Fruit fly (Drosophila melanogaster) Kc167 (cell line): ENCODE data around the gene CG6236.

ENCODE experiments used
- Myc ChIP-seq: fragments of >200 bp; optimal IDR thresholded peaks from 2 replicates; lab custom pipeline; 2017; ENCODE audit warnings: missing external identifiers
- Sin3A ChIP-seq: fragments of >200 bp; optimal IDR thresholded peaks from 2 replicates; lab custom pipeline; 2018; ENCODE audit warnings: missing external identifiers
- h ChIP-seq: fragments of >200 bp; optimal IDR thresholded peaks from 3 replicates; lab custom pipeline; 2018; ENCODE audit warnings: missing external identifiers
- insv ChIP-seq: fragments of >200 bp; optimal IDR thresholded peaks from 3 replicates; lab custom pipeline; 2018; ENCODE audit warnings: missing external identifiers
- psq ChIP-seq: fragments of >200 bp; optimal IDR thresholded peaks from 2 replicates; lab custom pipeline; 2017; ENCODE audit warnings: missing external identifiers
- ttk ChIP-seq: sonication (Bioruptor generic); optimal IDR thresholded peaks from 2 replicates; lab custom pipeline; 2017; ENCODE audit warnings: missing external identifiers

The CG6236 gene

DNA sequence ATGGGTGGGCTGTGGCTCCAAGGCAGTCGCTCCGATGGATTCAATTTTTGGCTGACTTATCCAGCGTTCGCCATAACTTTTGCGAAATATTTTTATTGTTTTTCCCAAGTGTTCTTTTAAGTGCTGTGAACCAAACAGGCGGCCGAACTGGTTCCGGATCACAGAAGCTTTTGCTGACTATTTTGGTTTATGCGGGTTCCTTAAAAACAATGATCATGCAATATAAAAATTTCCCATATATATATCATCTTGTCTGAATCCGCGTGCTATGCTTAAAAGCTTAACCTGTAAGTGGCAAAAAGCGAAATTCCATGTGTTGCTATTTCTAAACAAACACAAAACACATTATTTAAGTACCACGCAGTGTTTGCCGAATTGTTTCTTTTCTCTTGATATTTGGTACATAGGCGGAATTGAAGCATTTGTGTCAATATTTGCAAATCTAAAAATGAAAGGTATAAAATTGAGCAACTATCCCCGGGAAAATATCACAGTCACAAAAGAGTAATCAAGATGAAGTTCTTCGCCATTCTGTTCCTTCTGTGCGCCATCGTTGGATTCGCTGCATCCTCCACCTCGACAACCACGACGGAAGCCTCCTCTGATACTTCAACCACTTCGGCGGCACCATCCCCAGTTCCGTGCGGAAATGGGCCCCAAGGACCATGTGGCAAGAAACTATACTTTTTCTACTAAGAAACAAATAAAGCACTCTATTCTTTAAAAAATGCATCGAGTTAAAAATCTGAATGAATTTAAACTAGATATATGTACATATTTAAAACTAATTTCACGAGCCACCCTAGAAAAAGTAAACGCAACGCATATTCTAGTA, 7.9 kb downstream of the CG6236 start, which contains the start of the genes CG6276 and CG44040:
Gene CG6276 (minus strand): TSS at position 158 of the 835 bp plus-strand sequence.
Gene CG44040 (plus strand): TSS at position 467 of the 835 bp plus-strand sequence.
- no peak for TF ChIP-seq Myc (lab: Kevin White, UChicago)
- TF ChIP-seq h (lab: Kevin White, UChicago): no peak
- no peak for TF ChIP-seq psq (lab: Kevin White, UChicago)
- no peak for TF ChIP-seq ttk (lab: Kevin White, UChicago)
- TF ChIP-seq Sin3A (lab: Kevin White, UChicago): no peak
- no peak for TF ChIP-seq insv (lab: Kevin White, UChicago)

DNA sequence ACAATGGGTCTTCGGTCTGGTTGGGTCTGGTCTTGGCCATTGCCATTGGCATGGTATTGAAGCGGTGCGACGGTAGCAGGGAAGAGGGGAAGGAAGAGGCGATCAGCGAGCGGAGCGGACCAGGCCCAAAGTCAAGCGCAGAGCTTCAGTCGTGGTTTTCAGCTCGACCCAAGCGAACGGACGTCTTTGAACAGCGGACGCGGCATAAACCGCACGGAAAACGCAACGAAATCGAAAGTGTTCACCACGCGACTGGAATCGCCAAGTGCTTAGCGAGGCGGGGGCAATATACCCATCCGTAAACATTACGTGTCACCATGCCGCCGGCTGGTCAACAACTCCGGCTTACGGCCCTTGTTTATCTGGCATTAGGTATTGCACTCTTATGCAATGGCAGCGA, 11.7 kb downstream of the CG6236 start, which contains the start of gene CG14866:
Gene CG14866 (plus strand): TSS at position 146 of the 400 bp plus-strand sequence.
- TF ChIP-seq Sin3A (lab: Kevin White, UChicago) (no peak), ttk (lab: Kevin White, UChicago) (no peak), psq (lab: Kevin White, UChicago) (no peak), Myc (lab: Kevin White, UChicago) (no peak), insv (lab: Kevin White, UChicago) (no peak), h (lab: Kevin White, UChicago) (no peak)

DNA sequence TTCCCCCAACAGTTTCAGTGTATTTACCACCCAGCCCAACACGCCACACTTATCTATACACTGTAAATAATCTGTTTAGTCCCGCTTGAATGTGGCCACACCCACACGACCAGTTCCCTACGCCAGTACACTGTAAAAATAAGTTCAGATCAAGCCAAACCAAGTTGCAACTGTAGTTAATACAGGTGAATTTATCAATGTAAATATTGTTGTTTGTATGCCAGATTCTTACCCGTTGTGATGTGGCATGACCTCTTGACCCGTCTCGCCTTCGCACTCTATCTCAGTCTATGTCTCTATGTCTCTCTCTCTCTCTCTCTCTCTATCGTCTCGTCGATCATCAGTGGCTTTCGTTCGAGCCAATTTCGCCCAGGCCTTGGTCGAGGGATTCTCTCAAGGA, 14.2 kb downstream of the CG6236 start:
- TF ChIP-seq Myc (lab: Kevin White, UChicago) (no peak), ttk (lab: Kevin White, UChicago) (no peak), Sin3A (lab: Kevin White, UChicago) (no peak), psq (lab: Kevin White, UChicago) (no peak), h (lab: Kevin White, UChicago) (no peak), insv (lab: Kevin White, UChicago) (no peak)

DNA sequence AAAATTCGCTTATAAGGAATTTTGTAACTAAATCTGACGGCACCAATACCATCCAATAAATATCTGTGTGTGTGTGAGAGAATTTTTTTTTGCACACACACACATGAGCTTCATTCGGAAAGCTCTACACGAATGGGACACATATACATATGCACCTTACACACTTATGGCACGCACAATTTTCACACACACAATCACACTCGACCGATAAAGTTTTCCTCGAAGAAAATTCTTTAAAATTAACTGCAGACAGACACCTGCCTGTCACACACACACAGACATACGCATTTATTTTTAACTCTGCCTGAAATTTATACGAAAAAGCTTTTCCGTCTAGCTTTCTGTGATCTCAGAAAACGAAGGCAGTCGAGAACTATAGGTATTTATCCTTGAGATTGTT, 17.4 kb downstream of the CG6236 start:
- TF ChIP-seq Myc (lab: Kevin White, UChicago) (no peak), h (lab: Kevin White, UChicago) (no peak), psq (lab: Kevin White, UChicago) (no peak), insv (lab: Kevin White, UChicago) (no peak), ttk (lab: Kevin White, UChicago) (no peak), Sin3A (lab: Kevin White, UChicago) (no peak)

DNA sequence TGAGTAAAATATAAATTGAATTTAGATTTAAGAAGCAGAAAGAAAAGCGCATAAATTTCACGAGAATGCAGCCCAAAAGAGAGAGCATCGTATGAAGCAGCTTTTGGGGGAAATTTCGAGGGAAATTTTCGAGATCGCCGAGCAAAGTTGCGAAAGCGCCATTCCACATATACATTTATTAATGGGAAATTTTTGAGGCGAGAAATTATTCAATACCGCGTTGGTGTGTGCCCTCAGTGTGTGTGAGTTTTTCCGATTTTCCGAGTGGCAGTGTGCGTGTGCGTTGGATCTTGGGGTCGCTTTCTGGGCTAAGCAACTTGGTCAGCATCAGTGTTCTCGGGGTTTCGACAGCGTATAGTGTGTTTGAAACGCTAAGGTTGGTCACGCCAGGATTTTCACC, 18.1 kb downstream of the CG6236 start, which contains the start of gene Tm2:
Gene Tm2 (plus strand): TSS at position 270 of the 400 bp plus-strand sequence.
- TF ChIP-seq Myc (lab: Kevin White, UChicago) (no peak), Sin3A (lab: Kevin White, UChicago) (no peak), h (lab: Kevin White, UChicago) (no peak), psq (lab: Kevin White, UChicago) (no peak), insv (lab: Kevin White, UChicago) (no peak), ttk (lab: Kevin White, UChicago) (no peak)

DNA sequence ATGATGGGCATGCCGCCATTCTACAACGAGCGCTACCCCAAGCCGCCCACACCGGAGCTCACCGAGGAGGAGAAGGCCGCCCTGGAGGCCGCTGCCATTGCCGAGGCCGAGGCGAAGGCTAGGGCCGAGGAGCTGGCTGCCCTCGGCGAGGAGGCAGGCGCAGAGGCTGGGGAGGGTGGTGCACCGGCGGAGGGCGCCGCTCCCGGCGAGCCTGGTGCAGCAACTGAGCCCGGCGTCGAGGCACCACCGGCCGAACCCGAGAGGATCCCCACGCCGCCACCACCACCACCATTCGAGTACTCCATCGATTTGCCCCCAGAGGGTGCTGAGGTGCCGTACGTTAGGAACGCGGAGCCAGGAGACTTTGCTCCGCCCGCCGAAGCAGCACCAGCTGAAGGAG, 22.8 kb downstream of the CG6236 start:
- no peak for TF ChIP-seq Myc (lab: Kevin White, UChicago)
- no peak for TF ChIP-seq insv (lab: Kevin White, UChicago)
- no peak for TF ChIP-seq ttk (lab: Kevin White, UChicago)
- no peak for TF ChIP-seq psq (lab: Kevin White, UChicago)
- no peak for TF ChIP-seq Sin3A (lab: Kevin White, UChicago)
- TF ChIP-seq h (lab: Kevin White, UChicago): no peak

DNA sequence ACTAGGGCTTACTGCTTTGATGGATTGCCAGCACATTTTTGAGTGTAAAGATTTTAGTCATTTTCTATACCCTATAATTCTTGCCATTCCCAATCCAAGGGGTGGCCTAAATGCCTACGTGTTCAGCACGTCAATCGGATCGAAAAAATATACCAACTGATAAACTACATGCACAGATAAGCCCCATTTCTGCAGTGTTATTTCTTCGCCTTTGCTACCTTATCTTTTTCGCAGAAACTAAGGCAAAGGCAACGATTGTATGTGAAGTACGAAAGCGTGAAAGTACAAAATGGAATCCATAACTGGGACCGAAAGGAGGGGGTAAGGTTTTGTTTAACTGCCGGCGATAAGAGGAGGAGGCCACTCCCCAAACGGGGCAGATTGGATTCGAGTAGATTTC, 30.2 kb downstream of the CG6236 start:
- TF ChIP-seq Myc (lab: Kevin White, UChicago) (no peak), Sin3A (lab: Kevin White, UChicago) (no peak), insv (lab: Kevin White, UChicago) (no peak), ttk (lab: Kevin White, UChicago) (no peak), psq (lab: Kevin White, UChicago) (no peak), h (lab: Kevin White, UChicago) (no peak)

DNA sequence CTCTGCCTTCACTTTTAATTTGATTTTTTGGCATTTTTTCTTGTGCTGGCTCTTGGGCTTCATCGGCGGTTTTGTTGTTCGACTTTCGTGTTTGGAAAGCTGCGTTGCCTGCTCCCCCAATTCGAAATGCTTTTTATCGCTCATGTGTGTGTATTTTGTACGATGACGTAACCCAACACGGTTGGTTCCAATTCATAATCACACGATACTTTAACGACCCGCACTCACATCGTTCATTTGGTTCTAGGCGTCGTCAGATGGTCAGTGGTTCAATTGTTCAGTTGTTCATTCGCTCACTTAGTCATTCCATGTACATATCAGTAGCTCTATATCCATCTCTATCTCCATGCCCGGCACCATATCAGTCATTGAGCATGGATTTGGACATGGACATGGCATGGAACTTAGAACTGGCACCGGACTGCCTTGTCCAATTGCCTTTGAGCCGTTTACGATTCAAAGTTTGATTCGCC, 34.2 kb downstream of the CG6236 start:
- TF ChIP-seq ttk (lab: Kevin White, UChicago) (no peak), h (lab: Kevin White, UChicago) (no peak), psq (lab: Kevin White, UChicago) (no peak), Myc (lab: Kevin White, UChicago) (no peak), insv (lab: Kevin White, UChicago) (no peak), Sin3A (lab: Kevin White, UChicago) (no peak)

DNA sequence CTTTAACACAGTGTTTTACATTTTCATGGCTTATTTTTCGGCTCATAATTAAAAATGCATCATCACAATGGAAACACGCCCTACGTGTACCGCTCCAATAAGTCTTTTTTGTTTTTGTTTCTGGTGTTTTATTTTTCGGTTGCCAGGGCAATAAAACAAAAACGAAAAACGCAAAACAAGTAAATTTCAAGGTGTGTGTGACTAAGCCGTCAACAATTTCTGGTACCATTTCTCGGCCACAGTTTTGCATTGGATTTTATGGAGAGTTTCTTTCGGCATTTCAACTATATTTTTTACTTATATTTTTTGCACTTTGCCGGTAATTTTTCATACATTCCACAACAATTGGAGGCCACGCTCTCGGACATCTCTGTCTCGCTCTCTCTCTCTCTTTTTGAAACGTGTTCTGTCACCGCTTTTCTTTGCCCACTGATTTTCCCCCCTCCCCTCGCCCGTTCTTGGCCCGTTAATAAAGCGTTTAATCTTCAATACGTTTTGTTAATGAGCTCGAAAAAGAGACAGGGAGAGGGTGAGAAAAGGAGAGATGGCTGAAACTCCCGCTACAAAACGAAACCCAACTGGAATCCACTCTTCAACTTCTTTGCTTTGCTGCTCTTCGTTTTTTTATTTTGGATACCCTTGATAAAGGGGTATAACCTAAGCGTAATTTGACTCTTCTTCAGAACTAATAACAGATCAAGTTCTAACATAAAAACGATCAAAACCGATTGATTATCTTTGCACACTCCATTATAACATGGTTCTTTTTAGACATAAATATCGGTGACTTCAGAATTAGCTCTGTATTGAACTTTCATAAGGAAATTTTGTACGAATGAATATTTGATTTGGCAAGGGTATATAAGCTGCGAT, 34.8 kb downstream of the CG6236 start:
- TF ChIP-seq insv (lab: Kevin White, UChicago): no peak
- no peak for TF ChIP-seq Myc (lab: Kevin White, UChicago)
- TF ChIP-seq psq (lab: Kevin White, UChicago): no peak

DNA sequence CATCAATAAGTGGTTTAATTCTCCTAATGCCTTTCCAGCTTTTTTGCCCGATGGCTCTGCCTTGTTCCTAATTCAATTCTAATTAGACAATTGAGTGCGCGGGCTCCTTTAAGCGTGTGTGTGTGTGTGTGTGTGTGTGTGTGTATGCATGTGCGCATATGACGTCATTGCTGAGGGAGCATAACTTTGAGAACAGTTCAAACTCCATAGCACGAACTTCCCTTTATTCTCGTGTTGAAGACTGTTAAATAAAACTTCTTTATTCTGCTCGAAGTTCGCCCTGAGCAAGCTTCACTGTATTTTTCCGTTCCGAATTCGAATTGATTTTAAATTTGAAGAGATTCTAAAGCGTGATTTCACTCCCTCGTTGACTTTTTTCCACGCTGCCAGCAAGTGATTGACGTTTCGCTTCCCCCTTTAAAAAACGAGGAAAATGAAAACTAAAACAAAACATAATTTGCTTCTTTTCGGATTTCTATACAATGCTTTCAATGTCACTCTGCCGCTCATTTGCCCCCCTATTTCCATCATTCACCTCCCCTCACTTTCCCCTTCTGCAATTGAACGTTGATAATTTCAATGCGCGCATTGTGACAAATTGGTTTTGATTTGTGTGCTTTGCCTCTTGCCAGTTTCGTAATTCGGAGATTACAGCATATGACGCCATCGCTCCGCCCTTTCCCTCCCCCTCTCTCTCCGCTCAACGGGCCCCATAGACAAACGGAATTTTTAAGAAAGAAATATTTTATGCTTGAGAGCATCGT, 35.6 kb downstream of the CG6236 start:
- TF ChIP-seq Myc (lab: Kevin White, UChicago) (no peak), psq (lab: Kevin White, UChicago) (no peak), h (lab: Kevin White, UChicago) (no peak), ttk (lab: Kevin White, UChicago) (no peak), insv (lab: Kevin White, UChicago) (no peak), Sin3A (lab: Kevin White, UChicago) (no peak)
